Worm (Caenorhabditis elegans) whole organism, L4/young adult: Measurements from ENCODE around the gene dyf-4.

Experiments used
- W03F9.2 ChIP-seq: fragments of 150-350 bp; optimal IDR thresholded peaks from 2 replicates; lab custom pipeline; 2014; ENCODE audit warnings: missing biosample characterization, missing genetic modification characterization
- dao-5 ChIP-seq: sonication (generic microtip); optimal IDR thresholded peaks from 2 replicates; lab custom pipeline; 2016; ENCODE audit warnings: missing genotype, missing genetic modification characterization, moderate library complexity, missing compliant biosample characterization
- him-1 ChIP-seq: sonication (generic microtip); optimal IDR thresholded peaks from 2 replicates; lab custom pipeline; 2016; ENCODE audit warnings: missing genotype, missing genetic modification reagents, missing genetic modification characterization, missing compliant biosample characterization

dyf-4 gene

ce11 chrV:12550036-12550626 lies 24.6 kb upstream of the dyf-4 start, which contains the start of gene F45D3.3:
TSS of gene F45D3.3 (minus strand) at chrV:12550385.
- TF ChIP-seq W03F9.2 (no peak), dao-5 (tag; lab: Kevin White, UChicago) (no peak), him-1 (tag; lab: Kevin White, UChicago) (no peak)

ce11 chrV:12549604-12550003 lies 24.1 kb upstream of the dyf-4 start:
- TF ChIP-seq W03F9.2, result no peak
- TF ChIP-seq dao-5 (tag; lab: Kevin White, UChicago), result no peak
- TF ChIP-seq him-1 (tag; lab: Kevin White, UChicago), result no peak

ce11 chrV:12548830-12549229 lies 23.3 kb upstream of the dyf-4 start:
- peak; percentile 31 for TF ChIP-seq W03F9.2
- TF ChIP-seq him-1 (tag; lab: Kevin White, UChicago), result no peak

- no peak for TF ChIP-seq W03F9.2
- no peak for TF ChIP-seq dao-5 (tag; lab: Kevin White, UChicago)
- no peak for TF ChIP-seq him-1 (tag; lab: Kevin White, UChicago)
These were observed 17.3 kb upstream of the dyf-4 start for ce11 chrV:12542683-12543319.

- TF ChIP-seq dao-5 (tag; lab: Kevin White, UChicago) (no peak), W03F9.2 (no peak), him-1 (tag; lab: Kevin White, UChicago) (no peak)
These were observed 15.7 kb upstream of the dyf-4 start for ce11 chrV:12541207-12541606.

ce11 chrV:12540739-12541138 lies 15.2 kb upstream of the dyf-4 start, which contains the start of gene F45D3.2:
TSS of gene F45D3.2 (plus strand) at chrV:12541039.
- TF ChIP-seq him-1 (tag; lab: Kevin White, UChicago) (no peak), W03F9.2 (no peak), dao-5 (tag; lab: Kevin White, UChicago) (no peak)

ce11 chrV:12540018-12540417 lies 14.5 kb upstream of the dyf-4 start:
- TF ChIP-seq W03F9.2 (no peak), him-1 (tag; lab: Kevin White, UChicago) (peak; percentile 19), dao-5 (tag; lab: Kevin White, UChicago) (no peak)

- TF ChIP-seq him-1 (tag; lab: Kevin White, UChicago) (no peak), dao-5 (tag; lab: Kevin White, UChicago) (no peak), W03F9.2 (no peak)
These were observed 13.7 kb upstream of the dyf-4 start for ce11 chrV:12538984-12539852.

- no peak for TF ChIP-seq W03F9.2
- TF ChIP-seq him-1 (tag; lab: Kevin White, UChicago), result no peak
- no peak for TF ChIP-seq dao-5 (tag; lab: Kevin White, UChicago)
These were observed 12.0 kb upstream of the dyf-4 start for ce11 chrV:12537505-12537904.

- TF ChIP-seq him-1 (tag; lab: Kevin White, UChicago) (no peak), dao-5 (tag; lab: Kevin White, UChicago) (no peak), W03F9.2 (no peak)
These were observed 11.0 kb upstream of the dyf-4 start for ce11 chrV:12536409-12537038.

- TF ChIP-seq W03F9.2 (no peak), dao-5 (tag; lab: Kevin White, UChicago) (no peak), him-1 (tag; lab: Kevin White, UChicago) (no peak)
These were observed 9.4 kb upstream of the dyf-4 start for ce11 chrV:12534941-12535340.

- TF ChIP-seq dao-5 (tag; lab: Kevin White, UChicago) (no peak), him-1 (tag; lab: Kevin White, UChicago) (no peak), W03F9.2 (no peak)
These were observed 8.2 kb upstream of the dyf-4 start for ce11 chrV:12533635-12534150.

- no peak for TF ChIP-seq W03F9.2
- no peak for TF ChIP-seq dao-5 (tag; lab: Kevin White, UChicago)
- TF ChIP-seq him-1 (tag; lab: Kevin White, UChicago), result no peak
These were observed 6.8 kb upstream of the dyf-4 start for ce11 chrV:12532369-12532768.
